Fruit fly (Drosophila melanogaster) whole organism: ENCODE measurements around the gene CG17108.

ENCODE experiments used
- CG8478 ChIP-seq: fragments of >200 bp; optimal IDR thresholded peaks from 2 replicates; lab custom pipeline; 2018; ENCODE audit warnings: inconsistent platforms
- Dll ChIP-seq: fragments of >200 bp; optimal IDR thresholded peaks from 2 replicates; lab custom pipeline; 2017
- EcR ChIP-seq, 2 experiments: fragments of >200 bp; optimal IDR thresholded peaks; 2 replicates each; lab custom pipeline; 2017; ENCODE audit warnings: missing biosample characterization in 2 of 2, missing genetic modification characterization in 2 of 2, missing genetic modification reagents in 2 of 2
- pan ChIP-seq: fragments of >200 bp; optimal IDR thresholded peaks from 2 replicates; lab custom pipeline; 2017
- psq ChIP-seq: fragments of >200 bp; optimal IDR thresholded peaks from 2 replicates; lab custom pipeline; 2017

DNA sequence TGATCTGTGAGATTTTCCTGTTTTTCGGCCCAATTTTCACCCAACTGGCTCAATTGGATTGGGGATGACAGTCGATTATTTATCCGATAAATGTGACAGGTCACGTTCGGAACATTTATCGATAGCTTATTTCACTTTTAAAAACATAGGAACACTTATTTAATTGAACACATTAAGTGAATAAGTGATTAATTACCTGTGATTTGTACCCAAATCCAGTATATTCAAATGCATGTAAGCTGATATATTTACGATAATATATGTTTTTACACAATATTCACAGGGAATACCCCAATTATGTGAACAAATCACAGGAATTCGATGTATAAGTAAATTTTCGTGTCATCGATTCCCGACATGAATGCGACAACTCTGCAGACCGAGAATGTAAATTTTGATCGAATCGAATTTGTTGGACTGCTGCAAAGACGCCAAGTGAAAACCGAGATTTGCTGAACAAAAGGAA lies 38.5 kb upstream of the CG17108 start, which contains the start of the genes EMC3 and Dpy-30L1:
- no peak for TF ChIP-seq CG8478
- TF ChIP-seq psq (lab: Kevin White, UChicago): no peak
- no peak for TF ChIP-seq Dll
- no peak for TF ChIP-seq pan (lab: Kevin White, UChicago)
- no peak for TF ChIP-seq EcR (GFP tag; optimal IDR thresholded peaks at IDR 0.05; lab: Kevin White, UChicago)
